Worm (Caenorhabditis elegans): ENCODE measurements around the gene dyla-1.

Gene dyla-1

DNA sequence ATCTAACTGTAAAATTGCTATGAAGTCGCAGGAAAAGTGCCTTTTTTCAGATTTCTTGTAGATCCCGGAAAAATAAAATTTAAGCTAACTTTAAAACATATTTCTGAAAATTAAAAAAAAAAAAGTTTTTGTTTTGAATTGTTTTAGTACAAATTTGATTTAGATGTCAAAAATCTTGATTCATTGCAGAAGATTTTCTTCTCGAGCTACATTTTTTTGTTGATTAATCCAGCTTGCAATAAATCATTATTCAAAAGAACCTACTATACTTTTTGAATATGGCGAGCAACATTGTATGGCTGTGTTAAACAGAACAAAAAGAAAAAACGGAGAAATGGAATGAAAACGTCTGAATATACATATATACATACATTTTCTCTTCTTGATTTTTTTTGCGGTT lies 24.8 kb downstream of the dyla-1 start:
- TF ChIP-seq zag-1 (tag; optimal IDR thresholded peaks at IDR 0.05) (no peak), nhr-21 (tag; optimal IDR thresholded peaks at IDR 0.05) (no peak), nhr-237 (tag; optimal IDR thresholded peaks at IDR 0.05) (no peak), sem-4 (tag; optimal IDR thresholded peaks at IDR 0.05) (no peak), fos-1 (tag; optimal IDR thresholded peaks at IDR 0.05) (no peak), C34F6.9 (tag; optimal IDR thresholded peaks at IDR 0.05) (no peak), egl-27 (tag; optimal IDR thresholded peaks at IDR 0.05) (no peak), lsy-2 (tag; optimal IDR thresholded peaks at IDR 0.05) (no peak)

ce11 chrX:16868931-16869330 lies 28.1 kb downstream of the dyla-1 start, which contains the start of gene aakg-2:
aakg-2 (minus strand) TSS chrX:16869031.
- no peak for TF ChIP-seq lin-39 (tag; optimal IDR thresholded peaks at IDR 0.05)
- no peak for TF ChIP-seq ztf-11 (tag; optimal IDR thresholded peaks at IDR 0.05)
- TF ChIP-seq unc-55 (GFP tag; optimal IDR thresholded peaks at IDR 0.05) = no peak
- no peak for TF ChIP-seq nhr-11 (tag; optimal IDR thresholded peaks at IDR 0.05)
- TF ChIP-seq unc-39 (tag; optimal IDR thresholded peaks at IDR 0.05) = no peak
- no peak for TF ChIP-seq R02D3.7 (tag; optimal IDR thresholded peaks at IDR 0.05)
- no peak for TF ChIP-seq F13H6.1 (tag; optimal IDR thresholded peaks at IDR 0.05)
- no peak for TF ChIP-seq lin-11 (tag; optimal IDR thresholded peaks at IDR 0.05)
- TF ChIP-seq nhr-25 (tag; optimal IDR thresholded peaks at IDR 0.05) = no peak
- no peak for TF ChIP-seq mbf-1 (tag; optimal IDR thresholded peaks at IDR 0.05)
- TF ChIP-seq ceh-16 (tag; optimal IDR thresholded peaks at IDR 0.05) = no peak
- TF ChIP-seq aly-2 (tag; optimal IDR thresholded peaks at IDR 0.05) = no peak
- no peak for TF ChIP-seq blmp-1 (tag; optimal IDR thresholded peaks at IDR 0.05; ENCODE audit: insufficient read depth)

DNA sequence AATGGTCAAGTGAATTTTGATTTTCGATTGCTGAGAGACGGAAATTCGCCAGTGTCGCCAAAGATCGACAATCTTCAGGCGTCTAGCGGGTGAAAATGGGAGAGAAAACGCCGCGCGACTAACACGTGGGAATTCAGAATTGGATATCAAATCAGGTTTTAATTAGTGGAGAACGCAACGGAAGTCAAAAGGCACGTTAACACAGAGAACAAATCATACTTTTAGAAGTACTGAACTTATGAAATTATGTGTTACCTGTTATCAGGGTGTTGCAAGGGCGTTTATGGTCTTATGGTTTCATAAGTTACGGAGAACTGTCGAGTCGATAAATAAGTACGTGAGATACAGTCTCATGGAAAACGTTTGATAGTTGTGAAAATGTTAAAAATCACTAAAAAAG lies 30.5 kb downstream of the dyla-1 start:
- peak; percentile 56 for TF ChIP-seq nhr-21 (tag; optimal IDR thresholded peaks at IDR 0.05)
- no peak for TF ChIP-seq nhr-23 (tag; optimal IDR thresholded peaks at IDR 0.05)
- peak; percentile 69 for TF ChIP-seq nhr-25 (tag; optimal IDR thresholded peaks at IDR 0.05)
- TF ChIP-seq sma-3 (GFP tag; optimal IDR thresholded peaks at IDR 0.05) = peak; percentile 35
- peak; percentile 80 for TF ChIP-seq blmp-1 (tag; optimal IDR thresholded peaks at IDR 0.05; ENCODE audit: insufficient read depth)
- TF ChIP-seq nhr-237 (tag; optimal IDR thresholded peaks at IDR 0.05) = no peak
- no peak for TF ChIP-seq gmeb-1 (tag; optimal IDR thresholded peaks at IDR 0.05)
- TF ChIP-seq dmd-4 (tag; optimal IDR thresholded peaks at IDR 0.05) = no peak
- TF ChIP-seq ztf-1 (GFP tag; conservative IDR thresholded peaks at IDR 0.05) = no peak
- TF ChIP-seq crh-2 (tag; optimal IDR thresholded peaks at IDR 0.05) = peak; percentile 1
- TF ChIP-seq ztf-11 (tag; optimal IDR thresholded peaks at IDR 0.05) = no peak
- no peak for TF ChIP-seq ama-1 (optimal IDR thresholded peaks at IDR 0.05)
- TF ChIP-seq mdl-1 (tag; optimal IDR thresholded peaks at IDR 0.05) = peak in 1 of 2 experiments; percentile 50
- TF ChIP-seq sma-9 (GFP tag; optimal IDR thresholded peaks at IDR 0.05) = peak; percentile 80
- no peak for TF ChIP-seq sma-9 (tag; optimal IDR thresholded peaks at IDR 0.05)
- TF ChIP-seq fos-1 (tag; optimal IDR thresholded peaks at IDR 0.05) = peak; percentile 45
- TF ChIP-seq zag-1 (tag; optimal IDR thresholded peaks at IDR 0.05) = no peak
- TF ChIP-seq aly-2 (tag; optimal IDR thresholded peaks at IDR 0.05) = no peak
- no peak for TF ChIP-seq skn-1 (tag; optimal IDR thresholded peaks at IDR 0.05)
- no peak for TF ChIP-seq mbf-1 (tag; optimal IDR thresholded peaks at IDR 0.05)
- TF ChIP-seq nhr-10 (tag; optimal IDR thresholded peaks at IDR 0.05) = no peak
- no peak for TF ChIP-seq peb-1 (tag; optimal IDR thresholded peaks at IDR 0.05)
- peak; percentile 27 for TF ChIP-seq sem-4 (tag; optimal IDR thresholded peaks at IDR 0.05)
- no peak for TF ChIP-seq lin-11 (tag; optimal IDR thresholded peaks at IDR 0.05)
- TF ChIP-seq alr-1 (tag; optimal IDR thresholded peaks at IDR 0.05) = no peak

DNA sequence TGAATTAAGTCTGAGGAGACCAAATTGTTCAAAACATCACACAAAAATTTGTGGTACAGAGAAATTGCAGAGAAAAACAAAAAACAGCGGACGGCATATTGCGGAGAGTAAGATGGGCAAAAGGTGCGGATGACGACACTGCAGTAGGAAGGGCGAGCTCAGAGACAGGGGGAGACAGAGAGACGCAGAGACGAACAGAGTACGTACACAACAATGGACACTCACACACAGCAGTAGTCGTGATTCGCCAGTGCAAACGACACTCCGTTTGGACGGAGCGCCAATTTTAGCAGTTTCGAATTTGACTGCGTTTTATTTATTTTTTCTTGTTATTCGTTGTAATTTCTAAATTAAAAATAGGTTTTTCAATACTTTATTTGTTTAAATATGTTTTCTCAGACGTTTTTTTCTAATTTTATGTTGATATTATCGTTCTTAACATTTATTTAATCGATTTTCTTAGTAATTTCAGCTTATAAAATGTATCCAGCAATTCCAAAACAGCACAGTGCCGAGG lies 31.7 kb downstream of the dyla-1 start, which contains the start of gene T20F7.1:
Gene T20F7.1, plus strand, starts transcription at position 467 of the 517 bp plus-strand sequence.
- TF ChIP-seq ztf-1 (GFP tag; conservative IDR thresholded peaks at IDR 0.05) = no peak
- peak; percentile 12 for TF ChIP-seq blmp-1 (tag; optimal IDR thresholded peaks at IDR 0.05; ENCODE audit: insufficient read depth)
- no peak for TF ChIP-seq mab-5 (tag; optimal IDR thresholded peaks at IDR 0.05)
- TF ChIP-seq ztf-11 (tag; optimal IDR thresholded peaks at IDR 0.05) = no peak
- TF ChIP-seq nhr-11 (tag; optimal IDR thresholded peaks at IDR 0.05) = no peak
- peak; percentile 63 for TF ChIP-seq gmeb-1 (tag; optimal IDR thresholded peaks at IDR 0.05)
- peak; percentile 72 for TF ChIP-seq C34F6.9 (tag; optimal IDR thresholded peaks at IDR 0.05)
- peak; percentile 64 for TF ChIP-seq snpc-4 (tag; optimal IDR thresholded peaks at IDR 0.05)
- no peak for TF ChIP-seq nhr-12 (tag; optimal IDR thresholded peaks at IDR 0.05)
- TF ChIP-seq fos-1 (tag; optimal IDR thresholded peaks at IDR 0.05) = peak; percentile 74
- TF ChIP-seq lin-11 (tag; optimal IDR thresholded peaks at IDR 0.05) = peak; percentile 51
- TF ChIP-seq lin-39 (tag; optimal IDR thresholded peaks at IDR 0.05) = no peak
- TF ChIP-seq nhr-10 (tag; optimal IDR thresholded peaks at IDR 0.05) = no peak
- TF ChIP-seq nhr-129 (tag; optimal IDR thresholded peaks at IDR 0.05) = peak; percentile 90
- TF ChIP-seq nhr-77 (tag; optimal IDR thresholded peaks at IDR 0.05) = no peak
- TF ChIP-seq unc-55 (GFP tag; optimal IDR thresholded peaks at IDR 0.05) = peak; percentile 69
- TF ChIP-seq dmd-4 (tag; optimal IDR thresholded peaks at IDR 0.05) = no peak
- TF ChIP-seq nhr-21 (tag; optimal IDR thresholded peaks at IDR 0.05) = peak; percentile 55
- TF ChIP-seq R02D3.7 (tag; optimal IDR thresholded peaks at IDR 0.05) = no peak
- TF ChIP-seq elt-1 (tag; optimal IDR thresholded peaks at IDR 0.05) = no peak
- no peak for TF ChIP-seq elt-3 (tag; optimal IDR thresholded peaks at IDR 0.05)
- no peak for TF ChIP-seq alr-1 (tag; optimal IDR thresholded peaks at IDR 0.05)
- TF ChIP-seq nhr-23 (tag; optimal IDR thresholded peaks at IDR 0.05) = no peak
- no peak for TF ChIP-seq mbf-1 (tag; optimal IDR thresholded peaks at IDR 0.05)
- TF ChIP-seq zag-1 (tag; optimal IDR thresholded peaks at IDR 0.05) = no peak
- TF ChIP-seq ztf-4 (tag; optimal IDR thresholded peaks at IDR 0.05) = peak; percentile 9
- TF ChIP-seq sem-4 (tag; optimal IDR thresholded peaks at IDR 0.05) = no peak
- TF ChIP-seq unc-62 (GFP tag; optimal IDR thresholded peaks at IDR 0.05) = no peak
- TF ChIP-seq sma-9 (GFP tag; optimal IDR thresholded peaks at IDR 0.05) = peak; percentile 81
- no peak for TF ChIP-seq sma-9 (tag; optimal IDR thresholded peaks at IDR 0.05)
- TF ChIP-seq sma-3 (GFP tag; optimal IDR thresholded peaks at IDR 0.05) = peak; percentile 56
- no peak for TF ChIP-seq Y55F3AM.14 (GFP tag; optimal IDR thresholded peaks at IDR 0.05)

All from whole organism, L2 larva.